Worm (Caenorhabditis elegans): ENCODE data around the gene T23F4.2.

DNA sequence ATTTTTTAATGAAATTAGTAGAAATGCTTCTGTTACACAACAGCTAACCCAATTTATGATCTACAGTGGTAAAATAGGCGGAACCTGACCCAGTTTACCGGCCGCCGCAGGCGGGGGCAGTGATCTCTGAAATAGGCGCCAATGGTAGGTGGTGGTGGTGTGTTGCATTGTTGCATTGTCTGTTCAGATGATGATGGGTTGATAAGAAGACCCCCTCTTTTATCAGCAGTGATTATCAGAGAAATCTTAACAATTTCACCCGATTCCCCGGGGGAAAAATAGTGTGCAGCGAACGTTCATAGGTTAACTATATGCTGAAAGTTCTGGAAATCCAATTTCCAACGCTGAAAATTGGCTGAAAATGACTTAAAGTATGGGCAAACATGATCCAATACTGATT, 24.8 kb upstream of the T23F4.2 start:
- no peak for TF ChIP-seq T22C8.4 (GFP tag; IDR thresholded peaks at IDR 0.05)
- TF ChIP-seq flt-1 (GFP tag; IDR thresholded peaks at IDR 0.05) = no peak
- no peak for TF ChIP-seq cog-1 (tag; optimal IDR thresholded peaks at IDR 0.05)
- no peak for TF ChIP-seq tab-1 (GFP tag; IDR thresholded peaks at IDR 0.05)
